Fruit fly (Drosophila melanogaster) whole organism, embryonic: ENCODE results near the gene Hsp83.

ENCODE experiments used
- Adf1 ChIP-seq: fragments of 200-800 bp; sonication (Bioruptor generic); IDR thresholded peaks from 2 replicates; pipeline ENCODE4 v1.3.6; 2022; ENCODE audit warnings: missing biosample characterization, missing genetic modification characterization
- CG10147 ChIP-seq: fragments of 200-800 bp; sonication (Bioruptor generic); optimal IDR thresholded peaks from 2 replicates; lab custom pipeline; 2019; ENCODE audit warnings: missing biosample characterization, mild to moderate bottlenecking, missing genetic modification characterization, moderate library complexity
- CG10321 ChIP-seq: fragments of 200-800 bp; sonication (Bioruptor generic); IDR thresholded peaks from 2 replicates; pipeline ENCODE4 v1.3.6; 2022; ENCODE audit warnings: missing biosample characterization, missing genetic modification characterization
- CG12659 ChIP-seq: fragments of 200-800 bp; sonication (Bioruptor generic); optimal IDR thresholded peaks from 3 replicates; lab custom pipeline; 2017; ENCODE audit warnings: mild to moderate bottlenecking, missing biosample characterization, missing genetic modification reagents, missing genetic modification characterization
- CG14667 ChIP-seq: fragments of 200-800 bp; sonication (Bioruptor generic); IDR thresholded peaks from 2 replicates; pipeline ENCODE4 v1.3.6; 2022; ENCODE audit warnings: missing biosample characterization, missing genetic modification characterization
- CG15479 ChIP-seq: fragments of 200-800 bp; sonication (Bioruptor generic); optimal IDR thresholded peaks from 3 replicates; lab custom pipeline; 2019; ENCODE audit warnings: missing biosample characterization, mild to moderate bottlenecking, missing genetic modification characterization, moderate library complexity
- CG2199 ChIP-seq: fragments of 200-800 bp; sonication (Bioruptor generic); IDR thresholded peaks from 3 replicates; pipeline ENCODE4 v1.3.6; 2022; ENCODE audit warnings: missing biosample characterization, missing genetic modification characterization
- CG30431 ChIP-seq: fragments of 200-800 bp; sonication (Bioruptor generic); optimal IDR thresholded peaks from 2 replicates; lab custom pipeline; 2017; ENCODE audit warnings: missing biosample characterization, missing genetic modification characterization
- CG34422 ChIP-seq: fragments of 200-800 bp; sonication (Bioruptor generic); IDR thresholded peaks from 3 replicates; pipeline ENCODE4 v1.3.6; 2022; ENCODE audit warnings: missing biosample characterization, missing genetic modification characterization
- CG7271 ChIP-seq: fragments of 200-800 bp; sonication (Bioruptor generic); optimal IDR thresholded peaks from 2 replicates; lab custom pipeline; 2018; ENCODE audit warnings: missing biosample characterization, mild to moderate bottlenecking, missing genetic modification characterization, moderate library complexity
- CG7745 ChIP-seq: fragments of 200-800 bp; sonication (Bioruptor generic); optimal IDR thresholded peaks from 2 replicates; lab custom pipeline; 2018; ENCODE audit warnings: missing biosample characterization, mild to moderate bottlenecking, missing genetic modification characterization, moderate library complexity
- CG8290 ChIP-seq, 3 experiments: fragments of 200-800 bp; sonication (Bioruptor generic); optimal IDR thresholded peaks; 2 replicates each; lab custom pipeline; 2016 to 2019; ENCODE audit warnings: missing biosample characterization in 3 of 3, missing genetic modification characterization in 3 of 3, mild to moderate bottlenecking in 2 of 3, moderate library complexity in 1 of 3
- CG8478 ChIP-seq: fragments of >200 bp; optimal IDR thresholded peaks from 2 replicates; lab custom pipeline; 2018
- CHES-1-like ChIP-seq: fragments of 200-800 bp; sonication (Bioruptor generic); optimal IDR thresholded peaks from 2 replicates; lab custom pipeline; 2016; ENCODE audit warnings: missing biosample characterization, missing genetic modification characterization
- CTCF ChIP-seq: fragments of 200-800 bp; sonication (Bioruptor generic); optimal IDR thresholded peaks from 2 replicates; lab custom pipeline; 2017; ENCODE audit warnings: missing biosample characterization, mild to moderate bottlenecking, missing genetic modification characterization, moderate library complexity
- D19B ChIP-seq: fragments of 200-800 bp; sonication (Bioruptor generic); optimal IDR thresholded peaks from 2 replicates; lab custom pipeline; 2017; ENCODE audit warnings: missing biosample characterization, mild to moderate bottlenecking, missing genetic modification characterization
- Dbx ChIP-seq: fragments of 200-800 bp; sonication (Bioruptor generic); IDR thresholded peaks from 3 replicates; pipeline ENCODE4 v1.3.6; 2022; ENCODE audit warnings: missing biosample characterization, missing genetic modification characterization
- Deaf1 ChIP-seq: fragments of 200-800 bp; optimal IDR thresholded peaks from 3 replicates; lab custom pipeline; 2019; ENCODE audit warnings: missing biosample characterization, mild to moderate bottlenecking, missing genetic modification characterization, moderate library complexity
- Ets65A ChIP-seq: fragments of 200-800 bp; sonication (Bioruptor generic); peaks from one replicate; lab custom pipeline; 2016; ENCODE audit warnings: missing biosample characterization, missing genetic modification characterization
- Ets97D ChIP-seq: fragments of 200-800 bp; sonication (Bioruptor generic); optimal IDR thresholded peaks from 3 replicates; lab custom pipeline; 2016; ENCODE audit warnings: missing biosample characterization, missing genetic modification characterization
- Jarid2 ChIP-seq: fragments of 200-800 bp; sonication (Bioruptor generic); optimal IDR thresholded peaks from 3 replicates; lab custom pipeline; 2017; ENCODE audit warnings: mild to moderate bottlenecking, missing biosample characterization, missing genetic modification reagents, missing genetic modification characterization
- Pdp1 ChIP-seq, 2 experiments: fragments of 200-800 bp; sonication (Bioruptor generic); optimal IDR thresholded peaks; 3 replicates each; lab custom pipeline; 2016; ENCODE audit warnings: missing biosample characterization in 2 of 2, missing genetic modification characterization in 2 of 2, mild to moderate bottlenecking in 1 of 2, moderate library complexity in 1 of 2
- cg ChIP-seq: fragments of 200-800 bp; sonication (Bioruptor generic); optimal IDR thresholded peaks from 3 replicates; lab custom pipeline; 2019; ENCODE audit warnings: missing biosample characterization, mild to moderate bottlenecking, missing genetic modification characterization, moderate library complexity
- chinmo ChIP-seq: fragments of 200-800 bp; sonication (Bioruptor generic); IDR thresholded peaks from 4 replicates; pipeline ENCODE4 v1.3.6; 2022; ENCODE audit warnings: missing biosample characterization, missing genetic modification characterization; ENCODE audit not compliant: partially characterized antibody
- crc ChIP-seq: fragments of 200-800 bp; sonication (Bioruptor generic); optimal IDR thresholded peaks from 2 replicates; lab custom pipeline; 2016; ENCODE audit warnings: missing biosample characterization, missing genetic modification characterization
- crol ChIP-seq: fragments of 200-800 bp; sonication (Bioruptor generic); IDR thresholded peaks from 2 replicates; pipeline ENCODE4 v1.3.6; 2022; ENCODE audit warnings: missing biosample characterization, missing genetic modification characterization
- dmrt11E ChIP-seq: fragments of 200-800 bp; sonication (Bioruptor generic); optimal IDR thresholded peaks from 3 replicates; lab custom pipeline; 2018; ENCODE audit warnings: missing biosample characterization, mild to moderate bottlenecking, missing genetic modification characterization, moderate library complexity
- dmrt99B ChIP-seq: fragments of 200-800 bp; sonication (Bioruptor generic); optimal IDR thresholded peaks from 2 replicates; lab custom pipeline; 2018; ENCODE audit warnings: missing biosample characterization, mild to moderate bottlenecking, missing genetic modification characterization, moderate library complexity
- gcm ChIP-seq: fragments of 200-800 bp; sonication (Bioruptor generic); optimal IDR thresholded peaks from 2 replicates; lab custom pipeline; 2019; ENCODE audit warnings: missing biosample characterization, mild to moderate bottlenecking, missing genetic modification characterization, moderate library complexity
- insv ChIP-seq, 2 experiments: fragments of 200-800 bp; sonication (Bioruptor generic); optimal IDR thresholded peaks; 3 replicates each; lab custom pipeline; 2016 to 2018; ENCODE audit warnings: missing biosample characterization in 2 of 2, missing genetic modification characterization in 2 of 2
- jing ChIP-seq: fragments of 200-800 bp; sonication (Bioruptor generic); optimal IDR thresholded peaks from 2 replicates; lab custom pipeline; 2018; ENCODE audit warnings: missing biosample characterization, mild to moderate bottlenecking, missing genetic modification characterization
- kah ChIP-seq: fragments of 200-800 bp; sonication (Bioruptor generic); optimal IDR thresholded peaks from 2 replicates; lab custom pipeline; 2018; ENCODE audit warnings: missing biosample characterization, mild to moderate bottlenecking, missing genetic modification characterization
- slbo ChIP-seq: fragments of 200-800 bp; sonication (Bioruptor generic); IDR thresholded peaks from 2 replicates; pipeline ENCODE4 v1.3.6; 2022; ENCODE audit warnings: missing biosample characterization, missing genetic modification characterization
- sob ChIP-seq: fragments of 200-800 bp; sonication (Bioruptor generic); IDR thresholded peaks from 2 replicates; pipeline ENCODE4 v1.3.6; 2022; ENCODE audit warnings: missing biosample characterization, missing genetic modification characterization
- sr ChIP-seq: fragments of 200-800 bp; sonication (Bioruptor generic); IDR thresholded peaks from 3 replicates; pipeline ENCODE4 v1.3.6; 2022; ENCODE audit warnings: missing biosample characterization, missing genetic modification characterization
- sug ChIP-seq: fragments of 200-800 bp; optimal IDR thresholded peaks from 2 replicates; lab custom pipeline; 2019; ENCODE audit warnings: missing biosample characterization, mild to moderate bottlenecking, missing genetic modification characterization, moderate library complexity
- twi ChIP-seq: fragments of 200-800 bp; optimal IDR thresholded peaks from 2 replicates; lab custom pipeline; 2019; ENCODE audit warnings: missing biosample characterization, mild to moderate bottlenecking, missing genetic modification characterization, moderate library complexity
- zen2 ChIP-seq: fragments of 200-800 bp; sonication (Bioruptor generic); IDR thresholded peaks from 3 replicates; pipeline ENCODE4 v1.3.6; 2022; ENCODE audit warnings: missing biosample characterization, missing genetic modification characterization; ENCODE audit not compliant: partially characterized antibody
- zfh1 ChIP-seq: fragments of 200-800 bp; sonication (Bioruptor generic); IDR thresholded peaks from 3 replicates; pipeline ENCODE4 v1.3.6; 2022; ENCODE audit warnings: missing biosample characterization, missing genetic modification characterization

The Hsp83 gene

dm6 chr3L:3225769-3226457 lies 33.1 kb downstream of the Hsp83 start (continued):
- peak; percentile 32; the same call in 1 of the 2 replicates for TF ChIP-seq Adf1
- TF ChIP-seq CG10321: no peak
- no peak for TF ChIP-seq CG7745
- TF ChIP-seq jing (GFP tag; lab: Kevin White, UChicago): no peak
- TF ChIP-seq Jarid2 (GFP tag; lab: Kevin White, UChicago): no peak
- TF ChIP-seq zen2 (GFP tag; lab: Robert Waterston, UW): 0 out of 3 replicates have a peak, but pooled peaks have one; percentile 15
- TF ChIP-seq CG14667 (GFP tag; lab: Robert Waterston, UW): no peak
- no peak for TF ChIP-seq CG10147 (GFP tag; lab: Kevin White, UChicago)
- peak; percentile 58 for TF ChIP-seq CG15479
- no peak for TF ChIP-seq crc (GFP tag; lab: Kevin White, UChicago)
- TF ChIP-seq sob (GFP tag; lab: Robert Waterston, UW): peak; percentile 20; the same call in 1 of the 2 replicates
- TF ChIP-seq CHES-1-like (GFP tag; lab: Kevin White, UChicago): no peak
- no peak for TF ChIP-seq CG8290 (GFP tag; optimal IDR thresholded peaks at IDR 0.05; lab: Kevin White, UChicago)
- TF ChIP-seq CG8290 (tag; optimal IDR thresholded peaks at IDR 0.05; lab: Kevin White, UChicago): no peak
- no peak for TF ChIP-seq D19B (GFP tag; lab: Kevin White, UChicago)
- 0 out of 3 replicates have a peak, but pooled peaks have one; percentile 13 for TF ChIP-seq Dbx
- no peak for TF ChIP-seq slbo (GFP tag; lab: Robert Waterston, UW)
- no peak for TF ChIP-seq sr
- TF ChIP-seq Deaf1 (tag; lab: Kevin White, UChicago): no peak
- TF ChIP-seq CG30431 (GFP tag; lab: Kevin White, UChicago): no peak
- no peak for TF ChIP-seq Ets97D
- no peak for TF ChIP-seq Ets65A (GFP tag; lab: Kevin White, UChicago)
- no peak for TF ChIP-seq CTCF (GFP tag; lab: Kevin White, UChicago)
- TF ChIP-seq dmrt11E (tag; lab: Kevin White, UChicago): no peak
- TF ChIP-seq, all 482 proteins: peak for 48

DNA sequence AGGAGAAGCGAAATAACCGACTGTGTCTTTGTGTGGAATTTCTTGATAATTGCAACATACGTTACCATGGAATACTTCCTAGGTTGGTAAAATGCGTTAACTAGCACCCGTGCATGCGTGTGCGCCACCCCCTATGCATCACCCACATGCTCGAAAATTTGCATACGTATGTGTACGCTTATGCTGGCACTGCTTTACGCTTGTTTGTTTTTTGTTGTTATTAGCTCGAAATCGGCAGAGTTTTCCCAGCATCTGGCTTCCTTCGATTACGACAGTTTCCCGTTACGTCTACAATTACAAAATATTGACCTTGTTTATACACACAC lies 33.7 kb downstream of the Hsp83 start:
- TF ChIP-seq cg (peak; percentile 92), crol (GFP tag; lab: Robert Waterston, UW) (peak; percentile 82), Pdp1 (GFP tag; optimal IDR thresholded peaks at IDR 0.05; lab: Kevin White, UChicago) (peak in 1 of 2 experiments; percentile 41), CG7271 (tag; lab: Kevin White, UChicago) (no peak), zfh1 (GFP tag; lab: Robert Waterston, UW) (no peak), gcm (GFP tag; lab: Kevin White, UChicago) (peak; percentile 74), CG15479 (peak; percentile 22), CG2199 (GFP tag; lab: Robert Waterston, UW) (no peak), chinmo (GFP tag; lab: Robert Waterston, UW) (0 out of 4 replicates have a peak, but pooled peaks have one; percentile 84), sug (tag; lab: Kevin White, UChicago) (peak; percentile 48), CG12659 (GFP tag; lab: Kevin White, UChicago) (no peak), CG34422 (GFP tag; lab: Robert Waterston, UW) (peak; percentile 4; the same call in 1 of the 3 replicates), kah (GFP tag; lab: Kevin White, UChicago) (no peak), insv (GFP tag; optimal IDR thresholded peaks at IDR 0.05; lab: Kevin White, UChicago) (no peak), dmrt99B (tag; lab: Kevin White, UChicago) (no peak), twi (tag; lab: Kevin White, UChicago) (peak; percentile 46), CG8478 (peak; percentile 52)
